Worm (Caenorhabditis elegans): Measurements from ENCODE around the gene F09F9.2.
A peak's percentile ranks its signal among the peaks of the same experiment; 100 is the strongest.

F09F9.2 gene

ce11 chrX:4145051-4145826 lies 34.0 kb upstream of the F09F9.2 start:
- TF ChIP-seq ets-4 (GFP tag; optimal IDR thresholded peaks at IDR 0.05), result no peak
- no peak for TF ChIP-seq snpc-3.4 (tag; optimal IDR thresholded peaks at IDR 0.05)
- TF ChIP-seq lsy-27 (tag; optimal IDR thresholded peaks at IDR 0.05; ENCODE audit: borderline replicate concordance, insufficient read depth), result no peak
- no peak for TF ChIP-seq K12H6.12 (tag; optimal IDR thresholded peaks at IDR 0.05)
- no peak for TF ChIP-seq mes-4 (tag; optimal IDR thresholded peaks at IDR 0.05)
- TF ChIP-seq lin-35 (GFP tag; optimal IDR thresholded peaks at IDR 0.05), result no peak
- no peak for TF ChIP-seq nfya-2 (GFP tag; IDR thresholded peaks at IDR 0.05)
- TF ChIP-seq lin-40 (tag; optimal IDR thresholded peaks at IDR 0.05), result peak; percentile 41
- TF ChIP-seq ceh-91 (GFP tag; IDR thresholded peaks at IDR 0.05), result no peak
- TF ChIP-seq nfyb-1 (GFP tag; IDR thresholded peaks at IDR 0.05), result peak; percentile 51
- no peak for TF ChIP-seq sptf-2 (GFP tag; optimal IDR thresholded peaks at IDR 0.05)
- peak; percentile 68 for TF ChIP-seq ceh-40 (GFP tag; IDR thresholded peaks at IDR 0.05)
- no peak for TF ChIP-seq mxl-1 (tag; optimal IDR thresholded peaks at IDR 0.05)
- no peak for TF ChIP-seq snpc-1.3 (tag; optimal IDR thresholded peaks at IDR 0.05; ENCODE audit: insufficient read depth)
- TF ChIP-seq B0261.1 (tag; optimal IDR thresholded peaks at IDR 0.05), result no peak
- TF ChIP-seq zim-3 (tag; optimal IDR thresholded peaks at IDR 0.05), result no peak
- 0 out of 2 replicates have a peak, but pooled peaks have one; percentile 9 for TF ChIP-seq ekl-4 (GFP tag; IDR thresholded peaks at IDR 0.05)
- TF ChIP-seq ceh-100 (GFP tag; IDR thresholded peaks at IDR 0.05), result no peak
- TF ChIP-seq rec-8 (tag; optimal IDR thresholded peaks at IDR 0.05), result no peak
- peak; percentile 35 for TF ChIP-seq dox-1 (GFP tag; IDR thresholded peaks at IDR 0.05)
- peak; percentile 26; the same call in 1 of the 2 replicates for TF ChIP-seq hmg-1.2 (GFP tag; IDR thresholded peaks at IDR 0.05)
- TF ChIP-seq madf-8 (GFP tag; conservative IDR thresholded peaks at IDR 0.05), result 0 out of 2 replicates have a peak, but pooled peaks have one; percentile 3
- TF ChIP-seq ceh-27 (GFP tag; optimal IDR thresholded peaks at IDR 0.05), result no peak
- no peak for TF ChIP-seq bed-1 (GFP tag; IDR thresholded peaks at IDR 0.05)
- TF ChIP-seq nhr-120 (GFP tag; IDR thresholded peaks at IDR 0.05), result 0 out of 2 replicates have a peak, but pooled peaks have one; percentile 45
- TF ChIP-seq tlf-1 (GFP tag; optimal IDR thresholded peaks at IDR 0.05), result no peak
- TF ChIP-seq attf-5 (GFP tag; optimal IDR thresholded peaks at IDR 0.05), result no peak
- TF ChIP-seq F23B12.7 (tag; optimal IDR thresholded peaks at IDR 0.05; ENCODE audit: insufficient read depth), result peak; percentile 38
- 0 out of 2 replicates have a peak, but pooled peaks have one; percentile 12 for TF ChIP-seq ztf-6 (GFP tag; IDR thresholded peaks at IDR 0.05)
- no peak for TF ChIP-seq Y53F4B.3 (GFP tag; IDR thresholded peaks at IDR 0.05)
- no peak for TF ChIP-seq Y67H2A.10 (GFP tag; conservative IDR thresholded peaks at IDR 0.05)
- no peak for TF ChIP-seq F57A8.1 (GFP tag; optimal IDR thresholded peaks at IDR 0.05)
- no peak for TF ChIP-seq nhr-179 (tag; optimal IDR thresholded peaks at IDR 0.05)
- peak; percentile 54 for TF ChIP-seq F22D6.2 (tag; optimal IDR thresholded peaks at IDR 0.05)
- no peak for TF ChIP-seq hsf-1 (GFP tag; IDR thresholded peaks at IDR 0.05)
- no peak for TF ChIP-seq mel-28 (tag; optimal IDR thresholded peaks at IDR 0.05; ENCODE audit: borderline replicate concordance)
- TF ChIP-seq die-1 (tag; optimal IDR thresholded peaks at IDR 0.05), result no peak
- peak; percentile 53; the same call in 1 of the 2 replicates for TF ChIP-seq sea-2 (GFP tag; IDR thresholded peaks at IDR 0.05)
- TF ChIP-seq somi-1 (GFP tag; optimal IDR thresholded peaks at IDR 0.05), result no peak
- TF ChIP-seq B0336.3 (GFP tag; IDR thresholded peaks at IDR 0.05), result no peak
- TF ChIP-seq ceh-79 (tag; optimal IDR thresholded peaks at IDR 0.05), result no peak
- 0 out of 2 replicates have a peak, but pooled peaks have one; percentile 14 for TF ChIP-seq Y95B8A.8 (GFP tag; IDR thresholded peaks at IDR 0.05)
- no peak for TF ChIP-seq snpc-1.1 (tag; optimal IDR thresholded peaks at IDR 0.05; ENCODE audit: insufficient read depth)
- no peak for TF ChIP-seq T26A5.8 (tag; optimal IDR thresholded peaks at IDR 0.05)
- peak; percentile 81 for TF ChIP-seq K11D2.4 (GFP tag; IDR thresholded peaks at IDR 0.05)
- TF ChIP-seq xnd-1 (tag; optimal IDR thresholded peaks at IDR 0.05), result no peak
